Worm (Caenorhabditis elegans): ENCODE measurements around the gene nipa-1.

The nipa-1 gene

DNA sequence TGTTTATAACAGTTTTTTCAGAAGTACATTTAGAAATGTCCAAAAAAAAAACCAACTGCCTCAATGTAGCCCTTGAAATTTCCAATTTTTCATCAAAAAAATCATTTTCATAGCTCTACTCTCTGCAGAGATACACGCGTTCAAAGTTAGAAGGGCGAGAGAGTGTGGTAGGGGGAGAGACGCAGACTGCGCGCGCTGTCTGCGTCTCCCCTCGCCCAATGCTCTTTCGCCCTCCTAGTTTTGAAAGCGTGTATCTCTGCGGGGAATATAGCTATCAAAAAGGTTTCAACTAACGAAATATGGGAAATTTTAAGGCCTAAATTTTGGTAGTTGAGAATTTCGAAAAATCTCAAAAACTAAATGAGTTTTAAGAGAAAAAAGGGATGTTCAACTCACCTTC, 63.4 kb downstream of the nipa-1 start:
- TF ChIP-seq flt-1 (GFP tag; IDR thresholded peaks at IDR 0.05) = no peak
- no peak for TF ChIP-seq aly-1 (tag; optimal IDR thresholded peaks at IDR 0.05)
- no peak for TF ChIP-seq pes-1 (GFP tag; IDR thresholded peaks at IDR 0.05)
- no peak for TF ChIP-seq hnd-1 (tag; optimal IDR thresholded peaks at IDR 0.05)
- TF ChIP-seq tra-4 (tag; optimal IDR thresholded peaks at IDR 0.05) = no peak
- no peak for TF ChIP-seq ets-7 (tag; optimal IDR thresholded peaks at IDR 0.05)
- no peak for TF ChIP-seq tbx-11 (GFP tag; IDR thresholded peaks at IDR 0.05)
- TF ChIP-seq ama-1 (optimal IDR thresholded peaks at IDR 0.05) = no peak
- no peak for TF ChIP-seq tbx-37 (GFP tag; conservative IDR thresholded peaks at IDR 0.05)
- no peak for TF ChIP-seq ceh-36 (tag; optimal IDR thresholded peaks at IDR 0.05)
- no peak for TF ChIP-seq scrt-1 (GFP tag; IDR thresholded peaks at IDR 0.05)
- no peak for TF ChIP-seq B0310.2 (tag; optimal IDR thresholded peaks at IDR 0.05)
- no peak for TF ChIP-seq ceh-13 (GFP tag; optimal IDR thresholded peaks at IDR 0.05)
- TF ChIP-seq hmbx-1 (tag; optimal IDR thresholded peaks at IDR 0.05) = no peak
- TF ChIP-seq sea-1 (GFP tag; conservative IDR thresholded peaks at IDR 0.05) = no peak
- TF ChIP-seq F13C5.2 (tag; optimal IDR thresholded peaks at IDR 0.05) = no peak
- no peak for TF ChIP-seq hmg-4 (GFP tag; optimal IDR thresholded peaks at IDR 0.05)

DNA sequence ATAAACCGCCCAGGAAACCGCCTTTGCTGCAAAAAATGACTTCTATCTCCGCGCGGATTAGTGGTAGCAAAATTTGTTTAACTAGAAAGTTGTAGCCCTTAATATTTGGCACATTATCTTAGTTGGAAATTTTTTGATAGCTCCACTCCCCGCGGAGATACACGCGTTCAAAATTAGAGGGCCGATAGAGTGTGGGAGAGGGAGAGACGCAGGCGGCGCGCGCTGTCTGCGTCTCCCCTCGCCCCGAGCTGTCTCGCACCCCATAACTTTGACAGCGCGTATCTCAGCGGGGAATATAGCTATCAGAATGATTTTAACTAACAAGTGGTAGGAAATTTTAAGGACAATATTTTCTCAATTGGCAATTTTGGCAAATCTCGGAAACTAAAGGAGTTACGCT, 63.8 kb downstream of the nipa-1 start:
- TF ChIP-seq flt-1 (GFP tag; IDR thresholded peaks at IDR 0.05) (no peak), hmbx-1 (tag; optimal IDR thresholded peaks at IDR 0.05) (no peak), F13C5.2 (tag; optimal IDR thresholded peaks at IDR 0.05) (no peak), tbx-11 (GFP tag; IDR thresholded peaks at IDR 0.05) (no peak), aly-1 (tag; optimal IDR thresholded peaks at IDR 0.05) (no peak), pes-1 (GFP tag; IDR thresholded peaks at IDR 0.05) (no peak), B0310.2 (tag; optimal IDR thresholded peaks at IDR 0.05) (no peak), tbx-37 (GFP tag; conservative IDR thresholded peaks at IDR 0.05) (no peak), ets-7 (tag; optimal IDR thresholded peaks at IDR 0.05) (no peak)

All from whole organism, early embryonic.